Worm (Caenorhabditis elegans): ENCODE results near the gene F59A2.5.

Gene F59A2.5

ce11 chrIII:3423924-3424323, 19.3 kb downstream of the F59A2.5 start:
- TF ChIP-seq grh-1 (GFP tag; IDR thresholded peaks at IDR 0.05), result no peak
- no peak for TF ChIP-seq zag-1 (tag; optimal IDR thresholded peaks at IDR 0.05)
- no peak for TF ChIP-seq elt-2 (tag; optimal IDR thresholded peaks at IDR 0.05)
- TF ChIP-seq nhr-11 (tag; optimal IDR thresholded peaks at IDR 0.05), result no peak
- no peak for TF ChIP-seq snu-23 (GFP tag; optimal IDR thresholded peaks at IDR 0.05)
- TF ChIP-seq fkh-8 (tag; optimal IDR thresholded peaks at IDR 0.05), result no peak
- TF ChIP-seq F16B12.6 (tag; optimal IDR thresholded peaks at IDR 0.05), result no peak
- TF ChIP-seq nhr-20 (tag; optimal IDR thresholded peaks at IDR 0.05), result no peak

- no peak for TF ChIP-seq lin-13 (GFP tag; optimal IDR thresholded peaks at IDR 0.05)
- no peak for TF ChIP-seq unc-62 (GFP tag; optimal IDR thresholded peaks at IDR 0.05)
- no peak for TF ChIP-seq jun-1 (tag; optimal IDR thresholded peaks at IDR 0.05)
- no peak for TF ChIP-seq ceh-88 (GFP tag; IDR thresholded peaks at IDR 0.05)
- TF ChIP-seq efl-1 (optimal IDR thresholded peaks at IDR 0.05), result no peak
- peak in 1 of 2 experiments; percentile 34 for TF ChIP-seq efl-1 (GFP tag; optimal IDR thresholded peaks at IDR 0.05 in 1 of 2)
- TF ChIP-seq fkh-8 (tag; optimal IDR thresholded peaks at IDR 0.05), result no peak
Observed at ce11 chrIII:3425438-3425837, 20.8 kb downstream of the F59A2.5 start, which contains the start of gene metl-18. Gene metl-18, plus strand, starts transcription at chrIII:3425738.

- TF ChIP-seq nhr-90 (tag; optimal IDR thresholded peaks at IDR 0.05; ENCODE audit: poor library complexity) (no peak), nhr-77 (tag; optimal IDR thresholded peaks at IDR 0.05) (no peak), mdl-1 (tag; optimal IDR thresholded peaks at IDR 0.05) (no peak), snu-23 (GFP tag; optimal IDR thresholded peaks at IDR 0.05) (no peak), ceh-88 (GFP tag; IDR thresholded peaks at IDR 0.05) (no peak), nhr-11 (tag; optimal IDR thresholded peaks at IDR 0.05) (no peak), lin-15B (tag; optimal IDR thresholded peaks at IDR 0.05) (no peak), hlh-17 (GFP tag; optimal IDR thresholded peaks at IDR 0.05; ENCODE audit: borderline replicate concordance) (no peak), nhr-76 (tag; optimal IDR thresholded peaks at IDR 0.05) (no peak), lin-39 (tag; optimal IDR thresholded peaks at IDR 0.05) (no peak), unc-130 (tag; optimal IDR thresholded peaks at IDR 0.05) (no peak), pag-3 (tag; optimal IDR thresholded peaks at IDR 0.05; ENCODE audit: borderline replicate concordance, insufficient read depth) (no peak), aha-1 (tag; optimal IDR thresholded peaks at IDR 0.05) (no peak), ceh-8 (GFP tag; optimal IDR thresholded peaks at IDR 0.05) (no peak), pqm-1 (tag; optimal IDR thresholded peaks at IDR 0.05) (no peak), C34B4.2 (tag; optimal IDR thresholded peaks at IDR 0.05) (no peak), fkh-8 (tag; optimal IDR thresholded peaks at IDR 0.05) (no peak), efl-1 (optimal IDR thresholded peaks at IDR 0.05) (no peak), efl-1 (GFP tag; optimal IDR thresholded peaks at IDR 0.05 in 1 of 2) (no peak)
Observed at ce11 chrIII:3426741-3427140, 22.1 kb downstream of the F59A2.5 start.

DNA sequence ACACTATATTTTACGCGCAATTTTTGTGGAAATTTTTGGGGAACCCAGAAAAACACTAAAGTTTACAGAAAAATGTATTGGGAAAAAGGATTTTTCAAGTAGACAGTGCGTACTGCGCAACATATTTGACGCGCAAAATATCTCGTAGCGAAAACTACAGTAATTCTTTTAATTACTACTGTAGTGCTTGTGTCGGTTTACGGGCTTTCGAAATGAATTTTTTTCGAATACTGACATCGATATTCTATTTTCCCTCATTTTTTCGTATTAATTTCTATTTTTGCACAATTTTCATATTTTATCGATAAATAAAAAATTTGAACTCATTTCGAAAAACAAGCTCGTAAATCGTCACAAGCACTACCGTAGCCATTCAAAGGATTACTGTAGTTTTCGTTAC, 23.9 kb downstream of the F59A2.5 start:
- TF ChIP-seq hlh-17 (GFP tag; optimal IDR thresholded peaks at IDR 0.05; ENCODE audit: borderline replicate concordance), result no peak
- no peak for TF ChIP-seq mef-2 (tag; optimal IDR thresholded peaks at IDR 0.05)
- TF ChIP-seq sptf-1 (tag; optimal IDR thresholded peaks at IDR 0.05), result no peak
- no peak for TF ChIP-seq tbx-2 (tag; optimal IDR thresholded peaks at IDR 0.05)
- TF ChIP-seq rnt-1 (tag; optimal IDR thresholded peaks at IDR 0.05), result no peak
- no peak for TF ChIP-seq aly-2 (tag; optimal IDR thresholded peaks at IDR 0.05)
- TF ChIP-seq lin-15B (tag; optimal IDR thresholded peaks at IDR 0.05), result no peak
- TF ChIP-seq hpl-2 (GFP tag; optimal IDR thresholded peaks at IDR 0.05), result no peak

ce11 chrIII:3429761-3430160, 25.1 kb downstream of the F59A2.5 start:
- TF ChIP-seq fkh-10 (GFP tag; optimal IDR thresholded peaks at IDR 0.05) (no peak), unc-30 (tag; optimal IDR thresholded peaks at IDR 0.05) (no peak), isw-1 (GFP tag; IDR thresholded peaks at IDR 0.05) (no peak)
